Fruit fly (Drosophila melanogaster) whole organism, embryonic: ENCODE results near the gene CG31741.

ENCODE experiments used
- Atf6 ChIP-seq: fragments of 200-800 bp; sonication (Bioruptor generic); IDR thresholded peaks from 2 replicates; pipeline ENCODE4 v1.3.6; 2022; ENCODE audit warnings: missing biosample characterization, missing genetic modification characterization
- Awh ChIP-seq: fragments of 200-800 bp; sonication (Bioruptor generic); IDR thresholded peaks from 2 replicates; pipeline ENCODE4, ENCODE4 v1.3.6; 2022; ENCODE audit warnings: missing biosample characterization, missing genetic modification characterization
- CG10209 ChIP-seq: fragments of 200-800 bp; sonication (Bioruptor generic); optimal IDR thresholded peaks from 3 replicates; lab custom pipeline; 2017; ENCODE audit warnings: missing biosample characterization, mild to moderate bottlenecking, missing genetic modification characterization, missing genetic modification reagents
- CG1024 ChIP-seq: fragments of 200-800 bp; sonication (Bioruptor generic); IDR thresholded peaks from 2 replicates; pipeline ENCODE4 v1.3.6; 2022; ENCODE audit warnings: missing biosample characterization, missing genetic modification characterization
- CG10366 ChIP-seq: fragments of 200-800 bp; sonication (Bioruptor generic); IDR thresholded peaks from 2 replicates; pipeline ENCODE4 v1.3.6; 2022; ENCODE audit warnings: missing biosample characterization, missing genetic modification characterization
- CG11398 ChIP-seq: fragments of 200-800 bp; sonication (Bioruptor generic); optimal IDR thresholded peaks from 2 replicates; lab custom pipeline; 2016; ENCODE audit warnings: missing biosample characterization, missing genetic modification characterization
- CG11696 ChIP-seq: fragments of 200-800 bp; sonication (Bioruptor generic); IDR thresholded peaks from 2 replicates; pipeline ENCODE4 v1.3.6; 2022; ENCODE audit warnings: missing biosample characterization, missing genetic modification characterization
- CG15269 ChIP-seq: fragments of 200-800 bp; sonication (Bioruptor generic); optimal IDR thresholded peaks from 2 replicates; lab custom pipeline; 2018; ENCODE audit warnings: missing biosample characterization, mild to moderate bottlenecking, missing genetic modification characterization, moderate library complexity
- CG17359 ChIP-seq: fragments of 200-800 bp; sonication (Bioruptor generic); optimal IDR thresholded peaks from 3 replicates; lab custom pipeline; 2018; ENCODE audit warnings: missing biosample characterization, mild to moderate bottlenecking, missing genetic modification characterization, moderate library complexity
- CG17568 ChIP-seq: fragments of 200-800 bp; sonication (Bioruptor generic); optimal IDR thresholded peaks from 2 replicates; lab custom pipeline; 2018; ENCODE audit warnings: missing biosample characterization, mild to moderate bottlenecking, missing genetic modification characterization, moderate library complexity
- CG17802 ChIP-seq: fragments of 200-800 bp; sonication (Bioruptor generic); optimal IDR thresholded peaks from 2 replicates; lab custom pipeline; 2018; ENCODE audit warnings: missing biosample characterization, mild to moderate bottlenecking, missing genetic modification characterization, moderate library complexity
- CG18011 ChIP-seq: fragments of 200-800 bp; sonication (Bioruptor generic); optimal IDR thresholded peaks from 2 replicates; lab custom pipeline; 2017; ENCODE audit warnings: missing biosample characterization, missing genetic modification characterization, mild to moderate bottlenecking, moderate library complexity, missing genotype
- CG18619 ChIP-seq: fragments of 200-800 bp; sonication (Bioruptor generic); optimal IDR thresholded peaks from 3 replicates; lab custom pipeline; 2017; ENCODE audit warnings: missing biosample characterization, mild to moderate bottlenecking, missing genetic modification characterization
- CG31388 ChIP-seq: fragments of 200-800 bp; sonication (Bioruptor generic); optimal IDR thresholded peaks from 2 replicates; lab custom pipeline; 2016; ENCODE audit warnings: missing biosample characterization, missing genetic modification characterization
- CG32772 ChIP-seq: fragments of 200-800 bp; sonication (Bioruptor generic); IDR thresholded peaks from 2 replicates; pipeline ENCODE4 v1.3.6; 2022; ENCODE audit warnings: missing biosample characterization, missing genetic modification characterization
- CG4707 ChIP-seq: fragments of 200-800 bp; sonication (Bioruptor generic); optimal IDR thresholded peaks from 2 replicates; lab custom pipeline; 2018; ENCODE audit warnings: missing biosample characterization, mild to moderate bottlenecking, missing genetic modification characterization, moderate library complexity
- CG4854 ChIP-seq: fragments of 200-800 bp; sonication (Bioruptor generic); optimal IDR thresholded peaks from 2 replicates; lab custom pipeline; 2016; ENCODE audit warnings: missing biosample characterization, missing genetic modification characterization, inconsistent platforms
- CG5245 ChIP-seq: fragments of 200-800 bp; sonication (Bioruptor generic); optimal IDR thresholded peaks from 3 replicates; lab custom pipeline; 2016; ENCODE audit warnings: missing biosample characterization, missing genetic modification characterization
- CG6689 ChIP-seq: fragments of 200-800 bp; sonication (Bioruptor generic); IDR thresholded peaks from 2 replicates; pipeline ENCODE4 v1.3.6; 2022; ENCODE audit warnings: missing biosample characterization, missing genetic modification characterization
- CG7357 ChIP-seq: fragments of 200-800 bp; sonication (Bioruptor generic); IDR thresholded peaks from 3 replicates; pipeline ENCODE4 v1.3.6; 2022; ENCODE audit warnings: missing biosample characterization, missing genetic modification characterization
- CG8281 ChIP-seq: fragments of 200-800 bp; sonication (Bioruptor generic); optimal IDR thresholded peaks from 2 replicates; lab custom pipeline; 2018; ENCODE audit warnings: missing biosample characterization, mild to moderate bottlenecking, missing genetic modification characterization, moderate library complexity
- CG8478 ChIP-seq: fragments of >200 bp; optimal IDR thresholded peaks from 2 replicates; lab custom pipeline; 2018
- D ChIP-seq, 2 experiments: fragments of 200-800 bp in 1 of 2; fragments of >200 bp in 1 of 2; sonication (Bioruptor generic) in 1 of 2; optimal IDR thresholded peaks; 2 replicates in 1 of 2; 3 replicates in 1 of 2; lab custom pipeline; 2017; ENCODE audit warnings: mild to moderate bottlenecking in 1 of 2, missing biosample characterization in 1 of 2, missing genetic modification characterization in 1 of 2, missing genetic modification reagents in 1 of 2
- E2f2 ChIP-seq: fragments of 200-800 bp; sonication (Bioruptor generic); IDR thresholded peaks from 2 replicates; pipeline ENCODE4 v1.3.6; 2022; ENCODE audit warnings: missing biosample characterization, missing genetic modification characterization
- ERR ChIP-seq: fragments of 200-800 bp; sonication (Bioruptor generic); optimal IDR thresholded peaks from 2 replicates; lab custom pipeline; 2016; ENCODE audit warnings: missing biosample characterization, missing genetic modification characterization
- Eip74EF ChIP-seq, 2 experiments: fragments of 200-800 bp in 1 of 2; fragments of >200 bp in 1 of 2; sonication (Bioruptor generic) in 1 of 2; optimal IDR thresholded peaks; 2 replicates each; lab custom pipeline; 2017 to 2019; ENCODE audit warnings: missing biosample characterization in 2 of 2, missing genetic modification characterization in 2 of 2, mild to moderate bottlenecking in 1 of 2, moderate library complexity in 1 of 2
- Elba2 ChIP-seq: fragments of 200-800 bp; sonication (Bioruptor generic); optimal IDR thresholded peaks from 3 replicates; lab custom pipeline; 2016; ENCODE audit warnings: missing biosample characterization, missing genetic modification characterization
- Fer3 ChIP-seq: fragments of 200-800 bp; sonication (Bioruptor generic); optimal IDR thresholded peaks from 2 replicates; lab custom pipeline; 2018; ENCODE audit warnings: missing biosample characterization, mild to moderate bottlenecking, missing genetic modification characterization, moderate library complexity
- HmgD ChIP-seq: fragments of 200-800 bp; sonication (Bioruptor generic); optimal IDR thresholded peaks from 3 replicates; lab custom pipeline; 2016; ENCODE audit warnings: missing biosample characterization, missing genetic modification characterization
- Mes4 ChIP-seq: fragments of 200-800 bp; sonication (Bioruptor generic); optimal IDR thresholded peaks from 2 replicates; lab custom pipeline; 2016; ENCODE audit warnings: missing biosample characterization, missing genetic modification characterization
- NC2β ChIP-seq: fragments of 200-800 bp; sonication (Bioruptor generic); optimal IDR thresholded peaks from 2 replicates; lab custom pipeline; 2016; ENCODE audit warnings: missing biosample characterization, missing genetic modification characterization
- Nf-YB ChIP-seq: fragments of 200-800 bp; sonication (Bioruptor generic); optimal IDR thresholded peaks from 3 replicates; lab custom pipeline; 2019; ENCODE audit warnings: missing biosample characterization, mild to moderate bottlenecking, missing genetic modification characterization, moderate library complexity
- Scr ChIP-seq: fragments of 200-800 bp; sonication (Bioruptor generic); IDR thresholded peaks from 2 replicates; pipeline ENCODE4 v1.3.6; 2022; ENCODE audit warnings: missing biosample characterization, missing genetic modification characterization; ENCODE audit not compliant: partially characterized antibody
- Sox100B ChIP-seq: fragments of 200-800 bp; sonication (Bioruptor generic); optimal IDR thresholded peaks from 3 replicates; lab custom pipeline; 2018; ENCODE audit warnings: missing biosample characterization, mild to moderate bottlenecking, missing genetic modification characterization
- TFAM ChIP-seq: fragments of 200-800 bp; sonication (Bioruptor generic); optimal IDR thresholded peaks from 2 replicates; lab custom pipeline; 2017; ENCODE audit warnings: missing biosample characterization, missing genetic modification characterization, inconsistent platforms
- amos ChIP-seq: fragments of 200-800 bp; sonication (Bioruptor generic); IDR thresholded peaks from 2 replicates; pipeline ENCODE4 v1.3.6; 2022; ENCODE audit warnings: missing biosample characterization, missing genetic modification characterization; ENCODE audit not compliant: partially characterized antibody
- ap ChIP-seq: fragments of 200-800 bp; sonication (Bioruptor generic); IDR thresholded peaks from 2 replicates; pipeline ENCODE4 v1.3.6; 2022; ENCODE audit warnings: missing biosample characterization, missing genetic modification characterization
- bowl ChIP-seq: fragments of 200-800 bp; sonication (Bioruptor generic); IDR thresholded peaks from 2 replicates; pipeline ENCODE4 v1.3.6; 2022; ENCODE audit warnings: missing biosample characterization, missing genetic modification characterization
- en ChIP-seq: fragments of 200-800 bp; sonication (Bioruptor generic); optimal IDR thresholded peaks from 2 replicates; lab custom pipeline; 2016; ENCODE audit warnings: missing biosample characterization, missing genetic modification characterization
- gce ChIP-seq: fragments of 200-800 bp; sonication (Bioruptor generic); IDR thresholded peaks from 3 replicates; pipeline ENCODE4 v1.3.6; 2022; ENCODE audit warnings: missing biosample characterization, missing genetic modification characterization
- gcm ChIP-seq: fragments of 200-800 bp; sonication (Bioruptor generic); optimal IDR thresholded peaks from 2 replicates; lab custom pipeline; 2019; ENCODE audit warnings: missing biosample characterization, mild to moderate bottlenecking, missing genetic modification characterization, moderate library complexity
- knrl ChIP-seq: fragments of 200-800 bp; sonication (Bioruptor generic); IDR thresholded peaks from 3 replicates; pipeline ENCODE4 v1.3.6; 2022; ENCODE audit warnings: missing biosample characterization, missing genetic modification characterization; ENCODE audit not compliant: partially characterized antibody
- peb ChIP-seq: fragments of 200-800 bp; sonication (Bioruptor generic); IDR thresholded peaks from 2 replicates; pipeline ENCODE4 v1.3.6; 2022; ENCODE audit warnings: missing biosample characterization, missing genetic modification characterization
- pho ChIP-seq: fragments of 200-800 bp; sonication (Bioruptor generic); optimal IDR thresholded peaks from 2 replicates; lab custom pipeline; 2016; ENCODE audit warnings: missing biosample characterization, missing genetic modification characterization
- ro ChIP-seq: fragments of 200-800 bp; sonication (Bioruptor generic); IDR thresholded peaks from 2 replicates; pipeline ENCODE4 v1.3.6; 2022; ENCODE audit warnings: missing biosample characterization, missing genetic modification characterization
- row ChIP-seq: fragments of 200-800 bp; sonication (Bioruptor generic); IDR thresholded peaks from 3 replicates; pipeline ENCODE4 v1.3.6; 2022; ENCODE audit warnings: missing biosample characterization, missing genetic modification characterization
- tap ChIP-seq: fragments of 200-800 bp; optimal IDR thresholded peaks from 3 replicates; lab custom pipeline; 2019; ENCODE audit warnings: missing biosample characterization, mild to moderate bottlenecking, missing genetic modification characterization, moderate library complexity
- tgo ChIP-seq: fragments of 200-800 bp; sonication (Bioruptor generic); IDR thresholded peaks from 3 replicates; pipeline ENCODE4 v1.3.6; 2022; ENCODE audit warnings: missing biosample characterization, missing genetic modification characterization
- usp ChIP-seq: fragments of >200 bp; optimal IDR thresholded peaks from 2 replicates; lab custom pipeline; 2017; ENCODE audit warnings: missing biosample characterization, missing genetic modification characterization

Gene CG31741

DNA sequence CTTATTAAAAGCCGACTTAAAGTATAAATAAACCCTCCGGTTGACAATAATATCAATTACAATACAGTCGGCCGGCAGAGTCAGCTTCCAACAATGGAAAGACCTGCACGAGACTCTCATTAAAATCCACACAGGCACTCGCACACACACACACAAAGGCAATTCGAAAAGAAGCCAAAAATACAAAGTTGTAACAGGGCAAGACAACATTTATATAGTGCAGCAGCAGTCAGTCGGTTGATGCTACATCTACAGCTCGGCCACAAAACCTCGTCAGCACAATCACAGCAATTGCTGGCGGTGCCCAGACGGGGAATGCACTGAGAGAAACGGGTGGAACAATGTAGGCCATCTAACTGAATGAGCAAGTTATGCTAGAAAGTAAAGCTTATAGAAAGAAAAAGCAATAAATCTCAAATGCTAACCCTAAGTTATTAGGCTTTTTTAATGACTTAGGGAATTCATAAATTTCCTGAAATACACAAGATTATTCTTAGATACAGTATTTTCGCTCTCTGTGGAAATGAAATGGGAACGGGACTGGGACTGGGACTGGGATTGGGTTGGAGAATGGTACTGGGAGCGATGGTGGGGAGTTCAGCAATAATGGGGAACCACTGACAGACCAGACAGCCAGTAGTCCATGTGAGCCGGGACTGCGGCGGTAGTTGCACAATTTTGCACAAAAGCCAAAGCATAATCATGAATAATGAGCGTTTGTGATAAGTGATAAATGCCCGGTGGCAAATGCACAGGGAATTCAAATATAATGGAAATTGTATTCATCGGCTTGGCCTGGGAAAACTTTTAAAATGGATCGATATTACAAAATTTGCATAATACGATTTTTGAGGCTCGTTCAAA is 37.5 kb downstream of the CG31741 start (continued):
- TF ChIP-seq bowl (no peak), amos (GFP tag; lab: Robert Waterston, UW) (no peak), NC2β (GFP tag; lab: Kevin White, UChicago) (peak; percentile 6), CG11696 (GFP tag; lab: Robert Waterston, UW) (no peak), CG10209 (GFP tag; lab: Kevin White, UChicago) (peak; percentile 4), CG10366 (peak; percentile 37), usp (GFP tag; lab: Kevin White, UChicago) (no peak), D (optimal IDR thresholded peaks at IDR 0.05; lab: Kevin White, UChicago) (no peak), D (GFP tag; optimal IDR thresholded peaks at IDR 0.05; lab: Kevin White, UChicago) (peak; percentile 30), ro (GFP tag; lab: Robert Waterston, UW) (no peak), tap (peak; percentile 14), E2f2 (GFP tag; lab: Robert Waterston, UW) (0 out of 2 replicates have a peak, but pooled peaks have one; percentile 19), Nf-YB (GFP tag; lab: Kevin White, UChicago) (no peak), Mes4 (peak; percentile 14), tgo (peak; percentile 39; the same call in 2 of the 3 replicates), en (GFP tag; lab: Kevin White, UChicago) (no peak), TFAM (GFP tag; lab: Kevin White, UChicago) (no peak), Sox100B (peak; percentile 4), CG8478 (lab: Kevin White, UChicago) (no peak), CG18011 (GFP tag; lab: Kevin White, UChicago) (no peak), knrl (GFP tag; lab: Robert Waterston, UW) (no peak), ERR (GFP tag; lab: Kevin White, UChicago) (no peak), CG18619 (GFP tag; lab: Kevin White, UChicago) (no peak), CG8281 (tag; lab: Kevin White, UChicago) (no peak), pho (peak; percentile 17), Atf6 (GFP tag; lab: Robert Waterston, UW) (no peak), Fer3 (tag; lab: Kevin White, UChicago) (peak; percentile 19), gce (GFP tag; lab: Robert Waterston, UW) (no peak), Eip74EF (GFP tag; optimal IDR thresholded peaks at IDR 0.05; lab: Kevin White, UChicago) (peak in 1 of 2 experiments; percentile 8), HmgD (GFP tag; lab: Kevin White, UChicago) (no peak), Scr (GFP tag; lab: Robert Waterston, UW) (no peak), CG7357 (GFP tag; lab: Robert Waterston, UW) (peak; percentile 65; the same call in 2 of the 3 replicates), Elba2 (GFP tag; lab: Kevin White, UChicago) (no peak), ap (GFP tag; lab: Robert Waterston, UW) (0 out of 2 replicates have a peak, but pooled peaks have one; percentile 16), Awh (GFP tag; lab: Robert Waterston, UW) (no peak), CG1024 (no peak), CG17359 (tag; lab: Kevin White, UChicago) (no peak), CG32772 (GFP tag; lab: Robert Waterston, UW) (peak; percentile 38; the same call in 1 of the 2 replicates), CG5245 (GFP tag; lab: Kevin White, UChicago) (peak; percentile 43), CG15269 (peak; percentile 42), CG17568 (GFP tag; lab: Kevin White, UChicago) (no peak), CG31388 (no peak), CG6689 (GFP tag; lab: Robert Waterston, UW) (peak; percentile 41), row (GFP tag; lab: Robert Waterston, UW) (peak; percentile 63), CG17802 (tag; lab: Kevin White, UChicago) (peak; percentile 20), CG4854 (GFP tag; lab: Kevin White, UChicago) (no peak), CG11398 (GFP tag; lab: Kevin White, UChicago) (no peak), CG4707 (GFP tag; lab: Kevin White, UChicago) (no peak), peb (GFP tag; lab: Robert Waterston, UW) (no peak), gcm (GFP tag; lab: Kevin White, UChicago) (no peak)
